Worm (Caenorhabditis elegans) whole organism, L4/young adult: ENCODE results near the gene M04D8.5.

ENCODE experiments used
- W03F9.2 ChIP-seq: fragments of 150-350 bp; optimal IDR thresholded peaks from 2 replicates; lab custom pipeline; 2014; ENCODE audit warnings: missing biosample characterization, missing genetic modification characterization
- dao-5 ChIP-seq: sonication (generic microtip); optimal IDR thresholded peaks from 2 replicates; lab custom pipeline; 2016; ENCODE audit warnings: missing genotype, missing genetic modification characterization, moderate library complexity, missing compliant biosample characterization
- him-1 ChIP-seq: sonication (generic microtip); optimal IDR thresholded peaks from 2 replicates; lab custom pipeline; 2016; ENCODE audit warnings: missing genotype, missing genetic modification reagents, missing genetic modification characterization, missing compliant biosample characterization

DNA sequence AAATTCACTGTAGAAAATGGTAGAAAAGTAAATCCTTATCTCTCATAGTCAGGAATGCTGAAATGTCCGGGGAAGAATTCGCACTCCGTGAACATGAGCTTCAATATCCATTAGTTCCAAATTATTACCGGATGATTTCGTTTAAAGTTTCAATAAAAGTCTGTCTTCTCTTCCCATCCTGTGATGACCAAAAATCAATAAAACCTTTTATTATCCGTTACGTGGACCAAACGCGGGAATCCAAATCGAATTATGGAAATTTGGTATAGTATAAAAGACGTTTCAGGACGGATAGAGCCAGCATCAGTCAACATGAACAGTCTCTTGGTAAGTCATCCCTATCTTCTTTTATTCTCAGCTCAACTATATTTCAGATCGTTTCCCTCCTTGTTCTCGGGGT lies 28.9 kb downstream of the M04D8.5 start, which contains the start of gene C05B5.11:
- TF ChIP-seq him-1 (tag; lab: Kevin White, UChicago): no peak
- TF ChIP-seq W03F9.2: no peak
- TF ChIP-seq dao-5 (tag; lab: Kevin White, UChicago): no peak
